Fruit fly (Drosophila melanogaster) Kc167 (cell line): ENCODE results near the gene mamo.
"Not testable (repeated sequence)": the region's sequence is repeated elsewhere in the genome, so short reads cannot be mapped to it uniquely, and the experiment has no call there.

Experiments
- Myc ChIP-seq: fragments of >200 bp; optimal IDR thresholded peaks from 2 replicates; lab custom pipeline; 2017; ENCODE audit warnings: missing external identifiers
- Sin3A ChIP-seq: fragments of >200 bp; optimal IDR thresholded peaks from 2 replicates; lab custom pipeline; 2018; ENCODE audit warnings: missing external identifiers
- h ChIP-seq: fragments of >200 bp; optimal IDR thresholded peaks from 3 replicates; lab custom pipeline; 2018; ENCODE audit warnings: missing external identifiers
- insv ChIP-seq: fragments of >200 bp; optimal IDR thresholded peaks from 3 replicates; lab custom pipeline; 2018; ENCODE audit warnings: missing external identifiers
- psq ChIP-seq: fragments of >200 bp; optimal IDR thresholded peaks from 2 replicates; lab custom pipeline; 2017; ENCODE audit warnings: missing external identifiers
- ttk ChIP-seq: sonication (Bioruptor generic); optimal IDR thresholded peaks from 2 replicates; lab custom pipeline; 2017; ENCODE audit warnings: missing external identifiers

Gene mamo

DNA sequence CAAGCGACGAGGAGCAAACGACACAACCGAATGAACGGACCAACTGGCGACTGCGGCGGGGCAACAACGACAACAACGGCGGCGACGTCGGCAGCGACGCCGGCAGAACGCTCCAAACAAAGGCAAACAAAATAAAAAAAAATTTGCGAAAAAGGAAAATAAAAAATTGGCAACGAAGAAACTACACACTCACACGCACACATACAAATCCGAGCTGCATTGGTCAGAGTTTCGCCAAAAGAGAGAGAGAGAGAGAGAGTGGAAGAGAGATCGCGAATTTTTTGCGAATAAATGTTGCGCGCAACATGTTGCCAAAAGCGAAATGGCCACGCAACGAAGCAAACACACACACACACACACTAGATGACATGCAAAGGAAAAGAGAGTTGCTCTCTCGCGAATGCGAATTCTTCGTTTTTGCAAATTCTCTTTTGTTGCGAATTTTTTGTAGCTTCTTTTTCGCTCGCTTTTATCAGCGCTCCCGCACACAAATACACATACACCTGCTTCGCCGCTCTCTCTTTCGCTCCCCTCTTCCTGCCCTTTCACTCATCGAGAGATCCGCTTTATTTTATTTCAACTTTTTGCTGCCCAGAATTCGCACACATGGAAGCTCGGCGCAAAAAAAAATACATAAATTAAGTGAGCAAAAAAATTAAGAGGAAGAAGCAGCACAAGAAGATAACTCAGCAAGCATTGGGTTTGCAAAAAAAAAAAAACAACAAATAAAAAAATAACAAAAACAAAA lies at the start of gene mamo:
mamo (minus strand) TSS at position 54 of the 748 bp plus-strand sequence.
- TF ChIP-seq Myc (lab: Kevin White, UChicago) (no peak), psq (lab: Kevin White, UChicago) (no peak), Sin3A (lab: Kevin White, UChicago) (no peak), ttk (lab: Kevin White, UChicago) (no peak), h (no peak), insv (lab: Kevin White, UChicago) (no peak)

- no peak for TF ChIP-seq insv (lab: Kevin White, UChicago)
- TF ChIP-seq ttk (lab: Kevin White, UChicago): no peak
- no peak for TF ChIP-seq Sin3A (lab: Kevin White, UChicago)
- no peak for TF ChIP-seq h
- no peak for TF ChIP-seq Myc (lab: Kevin White, UChicago)
- no peak for TF ChIP-seq psq (lab: Kevin White, UChicago)
These were observed 47.7 kb upstream of the mamo start for dm6 chrX:14038023-14038422.

DNA sequence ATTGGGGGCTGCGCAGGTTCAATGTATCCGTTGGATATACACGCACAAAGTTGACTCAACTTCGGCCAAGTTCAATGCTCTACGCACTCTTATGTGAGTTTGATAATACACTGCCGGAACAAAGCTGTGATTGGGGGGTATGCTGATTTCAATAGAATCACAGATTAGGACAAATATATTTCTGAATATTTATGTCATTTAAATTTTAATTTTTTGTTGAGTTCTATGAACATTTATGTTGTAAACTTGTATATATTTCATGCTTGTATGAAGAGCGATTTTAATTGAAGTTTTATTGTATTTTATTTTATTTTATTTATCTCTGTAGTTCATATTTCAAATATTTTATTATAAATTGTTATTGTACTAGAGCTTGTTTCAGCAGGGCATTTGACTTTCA lies 36.4 kb upstream of the mamo start:
- TF ChIP-seq h (no peak), Sin3A (lab: Kevin White, UChicago) (no peak), ttk (lab: Kevin White, UChicago) (no peak), psq (lab: Kevin White, UChicago) (no peak), Myc (lab: Kevin White, UChicago) (no peak), insv (lab: Kevin White, UChicago) (no peak)

DNA sequence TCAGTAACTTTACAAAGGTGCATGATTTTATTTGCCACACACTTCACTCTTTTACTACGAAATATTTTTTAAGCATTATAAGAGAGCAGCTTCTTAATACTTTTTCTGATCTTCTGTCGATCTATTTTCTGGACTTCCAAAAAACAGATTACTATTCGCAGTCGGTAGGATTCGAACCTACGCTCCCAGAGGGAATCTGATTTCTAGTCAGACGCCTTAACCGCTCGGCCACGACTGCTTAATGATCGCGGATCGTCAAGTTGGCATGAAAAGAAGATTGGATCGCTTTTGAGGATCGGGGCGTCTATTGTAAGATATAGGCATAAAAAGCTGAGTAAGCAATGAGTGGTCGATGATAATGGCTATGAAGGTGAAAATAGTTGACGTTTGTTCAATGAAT lies 35.1 kb upstream of the mamo start:
- no peak for TF ChIP-seq Myc (lab: Kevin White, UChicago)
- TF ChIP-seq insv (lab: Kevin White, UChicago): no peak
- TF ChIP-seq psq (lab: Kevin White, UChicago): no peak
- TF ChIP-seq Sin3A (lab: Kevin White, UChicago): no peak
- TF ChIP-seq ttk (lab: Kevin White, UChicago): no peak
- no peak for TF ChIP-seq h

- TF ChIP-seq h (no peak), ttk (lab: Kevin White, UChicago) (no peak), Myc (lab: Kevin White, UChicago) (no peak), psq (lab: Kevin White, UChicago) (no peak), Sin3A (lab: Kevin White, UChicago) (no peak)
These were observed 28.7 kb upstream of the mamo start for dm6 chrX:14019048-14019447.

DNA sequence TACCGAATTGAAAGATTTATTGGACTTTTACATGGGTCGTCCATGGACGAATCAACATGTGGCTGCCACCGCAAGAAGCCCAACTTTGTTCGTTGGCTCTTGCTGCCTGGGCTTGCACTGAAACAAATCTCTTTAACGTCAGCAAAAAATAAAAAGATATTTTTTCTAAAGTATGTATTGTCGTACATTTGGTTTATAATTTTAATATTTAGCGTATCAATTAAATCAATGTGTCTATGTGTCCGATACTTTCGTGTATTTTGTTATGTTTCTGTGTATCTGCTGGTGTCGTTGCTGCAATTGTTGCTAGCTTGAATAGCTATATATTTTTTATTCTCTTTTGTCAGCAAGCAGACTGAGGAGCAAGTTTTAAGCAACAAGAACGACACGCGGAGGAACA lies 27.1 kb upstream of the mamo start:
- TF ChIP-seq Myc (lab: Kevin White, UChicago): no peak
- TF ChIP-seq ttk (lab: Kevin White, UChicago): no peak
- no peak for TF ChIP-seq Sin3A (lab: Kevin White, UChicago)
- TF ChIP-seq h: no peak
- TF ChIP-seq insv (lab: Kevin White, UChicago): no peak
- no peak for TF ChIP-seq psq (lab: Kevin White, UChicago)

dm6 chrX:14015445-14015720 lies 25.1 kb upstream of the mamo start:
- TF ChIP-seq psq (lab: Kevin White, UChicago) (no peak), Myc (lab: Kevin White, UChicago) (no peak), h (no peak), Sin3A (lab: Kevin White, UChicago) (no peak), ttk (lab: Kevin White, UChicago) (no peak), insv (lab: Kevin White, UChicago) (no peak)

DNA sequence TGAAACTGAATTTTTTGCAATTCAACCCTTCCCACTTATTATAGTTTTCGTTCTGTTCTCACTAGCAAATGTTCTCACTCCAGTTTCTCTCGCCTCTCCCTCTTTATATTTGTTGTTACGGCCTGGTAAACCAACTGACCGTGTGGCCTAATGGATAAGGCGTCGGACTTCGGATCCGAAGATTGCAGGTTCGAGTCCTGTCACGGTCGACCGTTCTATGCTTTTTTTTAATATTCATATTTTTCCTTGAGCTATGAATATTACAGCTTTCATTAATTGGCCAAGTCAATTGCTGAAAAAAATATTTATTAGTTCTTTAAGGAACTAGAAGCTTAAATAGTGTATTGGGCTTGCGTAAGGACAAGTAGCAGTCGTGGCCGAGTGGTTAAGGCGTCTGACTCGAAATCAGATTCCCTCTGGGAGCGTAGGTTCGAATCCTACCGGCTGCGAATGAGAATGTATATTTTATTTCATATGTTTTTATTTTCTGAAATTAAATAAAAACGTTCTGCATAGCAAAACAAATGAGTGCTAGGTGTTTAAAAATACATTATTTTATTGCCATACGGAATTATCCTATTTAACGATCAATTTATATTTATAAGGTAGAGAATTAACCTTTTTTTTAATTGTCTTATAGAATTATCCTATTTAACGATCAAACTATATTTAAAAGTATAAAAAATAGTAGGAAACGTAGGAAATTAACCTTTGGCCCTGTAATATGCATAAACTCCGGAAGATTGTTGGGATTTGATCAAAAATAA lies 24.5 kb upstream of the mamo start:
- no peak for TF ChIP-seq psq (lab: Kevin White, UChicago)
- no peak for TF ChIP-seq ttk (lab: Kevin White, UChicago)
- TF ChIP-seq insv (lab: Kevin White, UChicago): no peak
- no peak for TF ChIP-seq Sin3A (lab: Kevin White, UChicago)
- TF ChIP-seq Myc (lab: Kevin White, UChicago): no peak
- TF ChIP-seq h: no peak

dm6 chrX:14014177-14014576 lies 23.9 kb upstream of the mamo start:
- TF ChIP-seq insv (lab: Kevin White, UChicago) (no peak), ttk (lab: Kevin White, UChicago) (no peak), h (no peak), Sin3A (lab: Kevin White, UChicago) (no peak), psq (lab: Kevin White, UChicago) (no peak), Myc (lab: Kevin White, UChicago) (no peak)

dm6 chrX:13999910-14000309 lies 9.6 kb upstream of the mamo start, which contains the start of gene Ste12DOR:
Gene Ste12DOR, plus strand, starts transcription at chrX:14000210.
- TF ChIP-seq insv (lab: Kevin White, UChicago); Sin3A (lab: Kevin White, UChicago); h: not testable (repeated sequence)

- TF ChIP-seq Sin3A (lab: Kevin White, UChicago) (no peak), h (no peak), insv (lab: Kevin White, UChicago) (no peak), Myc (lab: Kevin White, UChicago) (no peak), ttk (lab: Kevin White, UChicago) (no peak), psq (lab: Kevin White, UChicago) (no peak)
These were observed 6.5 kb upstream of the mamo start for dm6 chrX:13996724-13997281.
